Fruit fly (Drosophila melanogaster): ENCODE data around the gene CG9674.

- no peak for TF ChIP-seq EcR (GFP tag; optimal IDR thresholded peaks at IDR 0.05)
- TF ChIP-seq usp (GFP tag; optimal IDR thresholded peaks at IDR 0.05): no peak
Measured at dm6 chr3L:16746586-16747383, 60.7 kb downstream of the CG9674 start.
